Worm (Caenorhabditis elegans) whole organism, late embryonic: ENCODE data around the gene F23F12.12.

Experiments
- C08G9.2 ChIP-seq: sonication (generic microtip); optimal IDR thresholded peaks from 2 replicates; lab custom pipeline; 2016; ENCODE audit warnings: mild to moderate bottlenecking, missing genetic modification characterization, moderate library complexity, missing compliant biosample characterization
- ama-1 ChIP-seq: fragments of 150-350 bp; optimal IDR thresholded peaks from 2 replicates; lab custom pipeline; 2014
- ets-4 ChIP-seq: sonication (generic microtip); optimal IDR thresholded peaks from 2 replicates; lab custom pipeline; 2016; ENCODE audit warnings: missing genetic modification characterization, missing compliant biosample characterization
- pag-3 ChIP-seq: sonication (generic microtip); optimal IDR thresholded peaks from 2 replicates; lab custom pipeline; 2016; ENCODE audit warnings: missing compliant biosample characterization, missing genetic modification characterization, borderline replicate concordance
- pha-4 ChIP-seq: fragments of 150-350 bp; optimal IDR thresholded peaks from 2 replicates; lab custom pipeline; 2018; ENCODE audit warnings: missing biosample characterization, missing genetic modification reagents, missing genetic modification characterization
- pqm-1 ChIP-seq: sonication (generic microtip); optimal IDR thresholded peaks from 2 replicates; lab custom pipeline; 2016; ENCODE audit warnings: missing genetic modification characterization, missing compliant biosample characterization
- sox-4 ChIP-seq: sonication (generic microtip); optimal IDR thresholded peaks from 2 replicates; lab custom pipeline; 2017; ENCODE audit warnings: mild to moderate bottlenecking, missing genetic modification characterization, inconsistent platforms, missing compliant biosample characterization

- no peak for TF ChIP-seq ets-4 (tag; lab: Kevin White, UChicago)
- TF ChIP-seq ama-1 = no peak
- TF ChIP-seq sox-4 (tag; lab: Kevin White, UChicago) = no peak
- TF ChIP-seq pag-3 (tag; lab: Kevin White, UChicago) = no peak
- TF ChIP-seq pqm-1 = no peak
- no peak for TF ChIP-seq pha-4
- no peak for TF ChIP-seq C08G9.2 (tag; lab: Kevin White, UChicago)
These were observed 15.1 kb upstream of the F23F12.12 start, which contains the start of gene srb-11 for ce11 chrIII:6492807-6493206.
